Fruit fly (Drosophila melanogaster): ENCODE data around the gene ras.

Gene ras

dm6 chrX:10784330-10784778 lies 40.1 kb downstream of the ras start (continued):
- TF ChIP-seq lov (optimal IDR thresholded peaks at IDR 0.05) (no peak), lov (GFP tag; IDR thresholded peaks at IDR 0.05) (no peak), CG16863 (GFP tag; optimal IDR thresholded peaks at IDR 0.05) (no peak), ttk (GFP tag; IDR thresholded peaks at IDR 0.05) (no peak), twi (tag; optimal IDR thresholded peaks at IDR 0.05) (no peak), CG13424 (tag; optimal IDR thresholded peaks at IDR 0.05) (no peak), sqz (GFP tag; optimal IDR thresholded peaks at IDR 0.05) (peak; percentile 87), Pdp1 (GFP tag; optimal IDR thresholded peaks at IDR 0.05) (peak in 1 of 2 experiments; percentile 98), so (GFP tag; IDR thresholded peaks at IDR 0.05) (no peak), kay (GFP tag; optimal IDR thresholded peaks at IDR 0.05) (no peak), chif (GFP tag; optimal IDR thresholded peaks at IDR 0.05) (no peak), CG4404 (GFP tag; IDR thresholded peaks at IDR 0.05) (no peak), Myb (GFP tag; optimal IDR thresholded peaks at IDR 0.05) (no peak), CG14710 (tag; optimal IDR thresholded peaks at IDR 0.05) (no peak), ATbp (GFP tag; optimal IDR thresholded peaks at IDR 0.05) (no peak), chm (GFP tag; IDR thresholded peaks at IDR 0.05) (peak; percentile 50; the same call in 1 of the 2 replicates), CG13287 (GFP tag; IDR thresholded peaks at IDR 0.05; ENCODE audit: partially characterized antibody) (0 out of 2 replicates have a peak, but pooled peaks have one; percentile 22), CG10147 (GFP tag; optimal IDR thresholded peaks at IDR 0.05) (no peak), Trl (optimal IDR thresholded peaks at IDR 0.05) (peak; percentile 81 to 89), Trl (GFP tag; optimal IDR thresholded peaks at IDR 0.05) (peak; percentile 1), CG12104 (GFP tag; optimal IDR thresholded peaks at IDR 0.05) (no peak), ftz-f1 (GFP tag; optimal IDR thresholded peaks at IDR 0.05) (peak; percentile 55), CG32772 (GFP tag; IDR thresholded peaks at IDR 0.05) (0 out of 2 replicates have a peak, but pooled peaks have one; percentile 25), CG34376 (GFP tag; optimal IDR thresholded peaks at IDR 0.05) (peak; percentile 17), CG34224 (GFP tag; IDR thresholded peaks at IDR 0.05; ENCODE audit: partially characterized antibody) (0 out of 3 replicates have a peak, but pooled peaks have one; percentile 56), CG11247 (GFP tag; IDR thresholded peaks at IDR 0.05) (no peak), CG11723 (GFP tag; optimal IDR thresholded peaks at IDR 0.05) (no peak), CG7839 (tag; optimal IDR thresholded peaks at IDR 0.05) (no peak), CG12299 (tag; optimal IDR thresholded peaks at IDR 0.05) (no peak), YL-1 (GFP tag; optimal IDR thresholded peaks at IDR 0.05) (no peak), scrt (GFP tag; optimal IDR thresholded peaks at IDR 0.05) (peak; percentile 94), CG8478 (optimal IDR thresholded peaks at IDR 0.05) (no peak), CG5180 (GFP tag; optimal IDR thresholded peaks at IDR 0.05) (no peak), Ets65A (GFP tag) (peak; percentile 18), Adf1 (GFP tag; IDR thresholded peaks at IDR 0.05) (peak; percentile 97), chn (GFP tag; optimal IDR thresholded peaks at IDR 0.05) (no peak), CG17912 (GFP tag; optimal IDR thresholded peaks at IDR 0.05) (no peak), Spps (tag; optimal IDR thresholded peaks at IDR 0.05) (no peak), zfh1 (GFP tag; IDR thresholded peaks at IDR 0.05) (no peak), CG15514 (GFP tag; optimal IDR thresholded peaks at IDR 0.05) (peak; percentile 30), CG12744 (GFP tag; optimal IDR thresholded peaks at IDR 0.05) (no peak), amos (GFP tag; IDR thresholded peaks at IDR 0.05; ENCODE audit: partially characterized antibody) (no peak; the same call in 1 of the 2 replicates), salm (tag; optimal IDR thresholded peaks at IDR 0.05) (no peak), CG10654 (GFP tag; optimal IDR thresholded peaks at IDR 0.05) (no peak), CG7987 (GFP tag; optimal IDR thresholded peaks at IDR 0.05) (peak; percentile 2), Aef1 (GFP tag; IDR thresholded peaks at IDR 0.05) (no peak), lab (GFP tag; optimal IDR thresholded peaks at IDR 0.05) (peak; percentile 24), crol (GFP tag; IDR thresholded peaks at IDR 0.05) (peak; percentile 32; the same call in 1 of the 2 replicates), unc-4 (GFP tag; IDR thresholded peaks at IDR 0.05; ENCODE audit: partially characterized antibody) (0 out of 2 replicates have a peak, but pooled peaks have one; percentile 17), peb (GFP tag; IDR thresholded peaks at IDR 0.05) (no peak), pum (GFP tag; optimal IDR thresholded peaks at IDR 0.05) (no peak)

All from whole organism, embryonic.